Worm (Caenorhabditis elegans): ENCODE results near the gene oops-1.

ce11 chrIV:5850765-5851377 lies 36.9 kb upstream of the oops-1 start:
- TF ChIP-seq flt-1 (GFP tag; IDR thresholded peaks at IDR 0.05) (no peak), ztf-23 (GFP tag; IDR thresholded peaks at IDR 0.05) (no peak), klf-2 (GFP tag; conservative IDR thresholded peaks at IDR 0.05) (no peak), tab-1 (GFP tag; IDR thresholded peaks at IDR 0.05) (no peak)

Data from whole organism, midembryonic.